Worm (Caenorhabditis elegans) whole organism, late embryonic: ENCODE results near the gene hars-1.

Experiments
- C08G9.2 ChIP-seq: sonication (generic microtip); optimal IDR thresholded peaks from 2 replicates; lab custom pipeline; 2016; ENCODE audit warnings: mild to moderate bottlenecking, missing genetic modification characterization, moderate library complexity, missing compliant biosample characterization
- C38D4.7 ChIP-seq: fragments of 200-800 bp; sonication (Bioruptor generic); optimal IDR thresholded peaks from 2 replicates; lab custom pipeline; 2018; ENCODE audit warnings: mild to moderate bottlenecking, missing genetic modification characterization, moderate library complexity, missing compliant biosample characterization
- K02D7.2 ChIP-seq: sonication (generic microtip); optimal IDR thresholded peaks from 2 replicates; lab custom pipeline; 2017; ENCODE audit warnings: mild to moderate bottlenecking, missing genetic modification characterization, missing compliant biosample characterization
- Y22D7AL.16 ChIP-seq: sonication (generic microtip); optimal IDR thresholded peaks from 2 replicates; lab custom pipeline; 2016; ENCODE audit warnings: missing genetic modification characterization, missing compliant biosample characterization
- ceh-14 ChIP-seq: sonication (generic microtip); optimal IDR thresholded peaks from 2 replicates; lab custom pipeline; 2016; ENCODE audit warnings: missing genotype, missing genetic modification characterization, missing compliant biosample characterization
- ceh-2 ChIP-seq: sonication (generic microtip); optimal IDR thresholded peaks from 2 replicates; lab custom pipeline; 2016; ENCODE audit warnings: missing genotype, missing genetic modification characterization, missing compliant biosample characterization
- ceh-24 ChIP-seq: sonication (generic microtip); optimal IDR thresholded peaks from 2 replicates; lab custom pipeline; 2016; ENCODE audit warnings: mild to moderate bottlenecking, missing genetic modification characterization, missing compliant biosample characterization
- ceh-30 ChIP-seq: fragments of 150-350 bp; optimal IDR thresholded peaks from 2 replicates; lab custom pipeline; 2014; ENCODE audit warnings: missing biosample characterization, missing genetic modification characterization
- ceh-31 ChIP-seq: sonication (generic microtip); optimal IDR thresholded peaks from 2 replicates; lab custom pipeline; 2016; ENCODE audit warnings: missing genetic modification characterization, missing compliant biosample characterization
- ceh-34 ChIP-seq: sonication (generic microtip); optimal IDR thresholded peaks from 2 replicates; lab custom pipeline; 2016; ENCODE audit warnings: mild to moderate bottlenecking, missing genetic modification characterization, missing compliant biosample characterization
- ceh-45 ChIP-seq: fragments of 200-800 bp; sonication (Bioruptor generic); IDR thresholded peaks from 2 replicates; pipeline ENCODE4 v1.3.6; 2022; ENCODE audit warnings: missing genetic modification reagents, missing genetic modification characterization, missing compliant biosample characterization
- ceh-48 ChIP-seq: sonication (generic microtip); optimal IDR thresholded peaks from 2 replicates; lab custom pipeline; 2016; ENCODE audit warnings: missing genetic modification characterization, inconsistent platforms, missing compliant biosample characterization
- ceh-6 ChIP-seq: fragments of 200-800 bp; sonication (Bioruptor generic); optimal IDR thresholded peaks from 2 replicates; lab custom pipeline; 2018; ENCODE audit warnings: mild to moderate bottlenecking, missing genetic modification characterization, missing compliant biosample characterization
- ceh-9 ChIP-seq: sonication (generic microtip); optimal IDR thresholded peaks from 2 replicates; lab custom pipeline; 2016; ENCODE audit warnings: mild to moderate bottlenecking, missing genetic modification characterization, inconsistent platforms, missing compliant biosample characterization
- che-1 ChIP-seq: sonication (generic microtip); optimal IDR thresholded peaks from 2 replicates; lab custom pipeline; 2016; ENCODE audit warnings: mild to moderate bottlenecking, missing genetic modification characterization, missing compliant biosample characterization
- dmd-4 ChIP-seq: sonication (generic microtip); optimal IDR thresholded peaks from 2 replicates; lab custom pipeline; 2016; ENCODE audit warnings: borderline replicate concordance, missing genetic modification characterization, missing compliant biosample characterization
- dve-1 ChIP-seq: sonication (generic microtip); optimal IDR thresholded peaks from 2 replicates; lab custom pipeline; 2017; ENCODE audit warnings: antibody characterized with exemption, mild to moderate bottlenecking, missing genetic modification characterization, missing compliant biosample characterization
- elt-2 ChIP-seq: sonication (generic microtip); optimal IDR thresholded peaks from 2 replicates; lab custom pipeline; 2016; ENCODE audit warnings: missing genetic modification reagents, missing genetic modification characterization, missing compliant biosample characterization
- elt-4 ChIP-seq: sonication (generic microtip); optimal IDR thresholded peaks from 2 replicates; lab custom pipeline; 2016; ENCODE audit warnings: missing genetic modification characterization, missing compliant biosample characterization
- ets-4 ChIP-seq: sonication (generic microtip); optimal IDR thresholded peaks from 2 replicates; lab custom pipeline; 2016; ENCODE audit warnings: missing genetic modification characterization, missing compliant biosample characterization
- eyg-1 ChIP-seq: sonication (generic microtip); optimal IDR thresholded peaks from 2 replicates; lab custom pipeline; 2016; ENCODE audit warnings: missing genotype, missing genetic modification characterization, missing compliant biosample characterization
- fkh-10 ChIP-seq: fragments of 150-350 bp; optimal IDR thresholded peaks from 2 replicates; lab custom pipeline; 2014; ENCODE audit warnings: missing biosample characterization, missing genetic modification reagents, missing genetic modification characterization
- fkh-6 ChIP-seq: sonication (generic microtip); optimal IDR thresholded peaks from 2 replicates; lab custom pipeline; 2016; ENCODE audit warnings: missing genetic modification characterization, missing compliant biosample characterization
- gmeb-2 ChIP-seq: sonication (generic microtip); optimal IDR thresholded peaks from 2 replicates; lab custom pipeline; 2016; ENCODE audit warnings: missing genetic modification characterization, inconsistent platforms, missing compliant biosample characterization
- hlh-15 ChIP-seq: sonication (generic microtip); optimal IDR thresholded peaks from 2 replicates; lab custom pipeline; 2016; ENCODE audit warnings: missing genetic modification characterization, missing compliant biosample characterization
- hlh-30 ChIP-seq: sonication (generic microtip); optimal IDR thresholded peaks from 2 replicates; lab custom pipeline; 2017; ENCODE audit warnings: antibody characterized with exemption, missing genetic modification characterization, missing compliant biosample characterization; ENCODE audit not compliant: insufficient read depth
- hlh-6 ChIP-seq: sonication (generic microtip); optimal IDR thresholded peaks from 2 replicates; lab custom pipeline; 2016; ENCODE audit warnings: missing genotype, missing genetic modification characterization, missing compliant biosample characterization
- hlh-8 ChIP-seq: sonication (generic microtip); optimal IDR thresholded peaks from 2 replicates; lab custom pipeline; 2016; ENCODE audit warnings: missing genotype, missing genetic modification characterization, missing compliant biosample characterization
- lim-6 ChIP-seq: sonication (generic microtip); optimal IDR thresholded peaks from 2 replicates; lab custom pipeline; 2016; ENCODE audit warnings: missing genetic modification characterization, missing compliant biosample characterization
- lin-11 ChIP-seq: fragments of 200-800 bp; sonication (Bioruptor generic); optimal IDR thresholded peaks from 2 replicates; lab custom pipeline; 2018; ENCODE audit warnings: mild to moderate bottlenecking, missing genetic modification characterization, missing compliant biosample characterization
- madf-2 ChIP-seq: sonication (generic microtip); optimal IDR thresholded peaks from 2 replicates; lab custom pipeline; 2017; ENCODE audit warnings: missing genetic modification characterization, missing compliant biosample characterization
- mec-3 ChIP-seq: sonication (generic microtip); optimal IDR thresholded peaks from 2 replicates; lab custom pipeline; 2016; ENCODE audit warnings: borderline replicate concordance, missing genetic modification characterization, missing compliant biosample characterization
- nfya-1 ChIP-seq: sonication (generic microtip); optimal IDR thresholded peaks from 2 replicates; lab custom pipeline; 2017; ENCODE audit warnings: missing genetic modification characterization, mild to moderate bottlenecking, missing compliant biosample characterization, antibody characterized with exemption, moderate library complexity
- nhr-11 ChIP-seq: fragments of 150-350 bp; optimal IDR thresholded peaks from 2 replicates; lab custom pipeline; 2014; ENCODE audit warnings: missing biosample characterization, missing genetic modification characterization
- nhr-232 ChIP-seq: sonication (generic microtip); optimal IDR thresholded peaks from 2 replicates; lab custom pipeline; 2016; ENCODE audit warnings: missing genetic modification characterization, missing compliant biosample characterization
- npax-4 ChIP-seq: sonication (generic microtip); optimal IDR thresholded peaks from 2 replicates; lab custom pipeline; 2016; ENCODE audit warnings: missing genetic modification characterization, missing compliant biosample characterization
- odd-2 ChIP-seq: sonication (generic microtip); optimal IDR thresholded peaks from 2 replicates; lab custom pipeline; 2017; ENCODE audit warnings: antibody characterized with exemption, mild to moderate bottlenecking, missing genetic modification characterization, missing compliant biosample characterization
- pag-3 ChIP-seq: sonication (generic microtip); optimal IDR thresholded peaks from 2 replicates; lab custom pipeline; 2016; ENCODE audit warnings: missing compliant biosample characterization, missing genetic modification characterization, borderline replicate concordance
- pat-9 ChIP-seq: fragments of 200-800 bp; sonication (Bioruptor generic); optimal IDR thresholded peaks from 2 replicates; lab custom pipeline; 2018; ENCODE audit warnings: mild to moderate bottlenecking, missing genetic modification characterization, moderate library complexity, missing compliant biosample characterization
- pax-1 ChIP-seq: fragments of 150-350 bp; optimal IDR thresholded peaks from 2 replicates; lab custom pipeline; 2014; ENCODE audit warnings: missing biosample characterization, missing genetic modification characterization
- pha-2 ChIP-seq: sonication (generic microtip); optimal IDR thresholded peaks from 2 replicates; lab custom pipeline; 2017; ENCODE audit warnings: mild to moderate bottlenecking, missing genetic modification characterization, missing compliant biosample characterization
- pha-4 ChIP-seq: fragments of 150-350 bp; optimal IDR thresholded peaks from 2 replicates; lab custom pipeline; 2018; ENCODE audit warnings: missing biosample characterization, missing genetic modification reagents, missing genetic modification characterization
- pqm-1 ChIP-seq: sonication (generic microtip); optimal IDR thresholded peaks from 2 replicates; lab custom pipeline; 2016; ENCODE audit warnings: missing genetic modification characterization, missing compliant biosample characterization
- pros-1 ChIP-seq: fragments of 150-350 bp; optimal IDR thresholded peaks from 2 replicates; lab custom pipeline; 2014; ENCODE audit warnings: missing biosample characterization, missing genetic modification reagents, missing genetic modification characterization
- ref-2 ChIP-seq: sonication (generic microtip); optimal IDR thresholded peaks from 2 replicates; lab custom pipeline; 2016; ENCODE audit warnings: missing genetic modification characterization, missing compliant biosample characterization
- rnt-1 ChIP-seq: sonication (generic microtip); optimal IDR thresholded peaks from 2 replicates; lab custom pipeline; 2016; ENCODE audit warnings: missing genetic modification characterization, missing compliant biosample characterization
- sdc-2 ChIP-seq: sonication (generic microtip); optimal IDR thresholded peaks from 2 replicates; lab custom pipeline; 2016; ENCODE audit warnings: missing genotype, missing genetic modification characterization, missing compliant biosample characterization
- sox-2 ChIP-seq: fragments of 200-800 bp; sonication (Bioruptor generic); IDR thresholded peaks from 2 replicates; pipeline ENCODE4 v1.3.6; 2022; ENCODE audit warnings: missing genetic modification reagents, missing genetic modification characterization, missing compliant biosample characterization
- sox-4 ChIP-seq: sonication (generic microtip); optimal IDR thresholded peaks from 2 replicates; lab custom pipeline; 2017; ENCODE audit warnings: mild to moderate bottlenecking, missing genetic modification characterization, inconsistent platforms, missing compliant biosample characterization
- tbx-2 ChIP-seq: sonication (generic microtip); optimal IDR thresholded peaks from 2 replicates; lab custom pipeline; 2016; ENCODE audit warnings: missing genetic modification characterization, missing compliant biosample characterization
- tbx-7 ChIP-seq: sonication (generic microtip); optimal IDR thresholded peaks from 2 replicates; lab custom pipeline; 2016; ENCODE audit warnings: missing genotype, missing genetic modification characterization, missing compliant biosample characterization
- unc-86 ChIP-seq: sonication (generic microtip); optimal IDR thresholded peaks from 2 replicates; lab custom pipeline; 2016; ENCODE audit warnings: missing genetic modification characterization, missing compliant biosample characterization
- zip-5 ChIP-seq: sonication (generic microtip); optimal IDR thresholded peaks from 2 replicates; lab custom pipeline; 2016; ENCODE audit warnings: missing genetic modification characterization, missing compliant biosample characterization
- ztf-16 ChIP-seq: sonication (generic microtip); optimal IDR thresholded peaks from 2 replicates; lab custom pipeline; 2017; ENCODE audit warnings: missing genetic modification characterization, missing compliant biosample characterization

The hars-1 gene

DNA sequence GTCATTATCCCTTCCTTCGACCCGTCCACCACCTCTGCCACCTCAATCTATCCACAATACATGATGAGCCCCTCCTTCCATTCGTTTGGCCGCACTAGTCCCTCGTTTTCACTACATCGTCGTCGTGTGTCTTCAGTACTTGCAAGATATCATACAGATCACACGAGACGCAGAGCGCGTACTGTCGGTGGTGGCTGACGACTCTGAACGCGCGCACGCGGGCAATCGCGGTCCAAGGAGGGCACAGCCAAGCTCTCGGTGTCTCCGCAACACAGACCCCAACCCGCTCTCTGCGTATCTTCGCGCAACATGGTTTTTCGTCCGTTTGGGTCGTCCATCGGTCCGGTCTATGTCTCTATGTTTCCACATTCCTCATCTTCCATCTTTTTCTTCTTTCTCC, 41.7 kb upstream of the hars-1 start:
- TF ChIP-seq sox-4 (no peak), hlh-30 (peak; percentile 58), tbx-7 (tag; lab: Kevin White, UChicago) (peak; percentile 1), pros-1 (tag; lab: Kevin White, UChicago) (peak; percentile 65), pag-3 (tag; lab: Kevin White, UChicago) (no peak), lim-6 (tag; lab: Kevin White, UChicago) (no peak), C08G9.2 (peak; percentile 22), nhr-11 (tag; lab: Kevin White, UChicago) (no peak), ceh-34 (peak; percentile 56), C38D4.7 (GFP tag; lab: Kevin White, UChicago) (peak; percentile 17), ceh-14 (peak; percentile 10), rnt-1 (tag; lab: Kevin White, UChicago) (peak; percentile 47), che-1 (tag; lab: Kevin White, UChicago) (no peak), ets-4 (no peak), ceh-31 (tag; lab: Kevin White, UChicago) (peak; percentile 56), Y22D7AL.16 (tag; lab: Kevin White, UChicago) (no peak), ceh-48 (tag; lab: Kevin White, UChicago) (no peak), fkh-6 (no peak), hlh-6 (tag; lab: Kevin White, UChicago) (no peak), mec-3 (tag; lab: Kevin White, UChicago) (no peak), ceh-45 (no peak), npax-4 (tag; lab: Kevin White, UChicago) (no peak), dmd-4 (tag; lab: Kevin White, UChicago) (no peak), ceh-6 (GFP tag; lab: Kevin White, UChicago) (peak; percentile 42), ztf-16 (tag; lab: Kevin White, UChicago) (peak; percentile 43), dve-1 (no peak), hlh-15 (tag; lab: Kevin White, UChicago) (no peak), pat-9 (tag; lab: Kevin White, UChicago) (no peak), sox-2 (no peak), sdc-2 (tag; lab: Kevin White, UChicago) (peak; percentile 38), elt-2 (peak; percentile 36), gmeb-2 (tag; lab: Kevin White, UChicago) (no peak), ceh-2 (tag; lab: Kevin White, UChicago) (peak; percentile 71), madf-2 (tag; lab: Kevin White, UChicago) (no peak), nhr-232 (tag; lab: Kevin White, UChicago) (no peak), K02D7.2 (tag; lab: Kevin White, UChicago) (no peak), pax-1 (no peak), pqm-1 (tag; lab: Kevin White, UChicago) (no peak), lin-11 (tag; lab: Kevin White, UChicago) (no peak), eyg-1 (tag; lab: Kevin White, UChicago) (no peak), ceh-24 (tag; lab: Kevin White, UChicago) (no peak), tbx-2 (peak; percentile 77), fkh-10 (GFP tag; lab: Kevin White, UChicago) (no peak), zip-5 (tag; lab: Kevin White, UChicago) (no peak), hlh-8 (tag; lab: Kevin White, UChicago) (no peak), odd-2 (tag; lab: Kevin White, UChicago) (no peak), elt-4 (tag; lab: Kevin White, UChicago) (no peak), unc-86 (no peak), pha-2 (tag; lab: Kevin White, UChicago) (no peak), nfya-1 (tag; lab: Kevin White, UChicago) (peak; percentile 33), ref-2 (tag; lab: Kevin White, UChicago) (peak; percentile 68), pha-4 (tag; lab: Kevin White, UChicago) (no peak), ceh-9 (no peak), ceh-30 (tag; lab: Kevin White, UChicago) (no peak)
